Fruit fly (Drosophila melanogaster): Measurements from ENCODE around the gene Arr1.

DNA sequence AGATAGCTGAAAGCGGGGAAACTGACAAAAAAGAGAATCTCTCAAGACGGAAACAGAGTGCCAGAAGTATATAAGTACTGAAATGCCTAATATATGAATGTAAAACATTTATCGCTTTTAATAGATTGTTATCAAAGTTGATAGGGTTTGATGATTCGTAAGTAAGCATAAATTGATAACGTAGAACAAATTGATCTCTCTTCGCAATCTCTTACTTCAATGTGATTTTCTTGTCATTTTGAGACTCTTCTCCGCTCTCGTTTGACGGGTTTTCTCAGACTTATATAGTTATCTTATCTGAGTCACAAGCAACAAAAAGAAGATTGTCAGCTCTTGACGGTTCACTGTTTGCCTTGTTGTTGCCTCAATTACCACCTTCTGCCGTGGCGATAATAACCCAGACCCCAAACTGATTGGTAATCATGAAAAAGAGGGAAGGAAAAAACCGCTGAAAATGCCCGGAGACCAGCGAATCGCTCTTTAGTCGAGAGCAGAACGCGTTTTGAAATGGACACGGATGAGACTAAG lies 36.2 kb downstream of the Arr1 start, which contains the start of gene CG15152:
- TF ChIP-seq CG6808 (GFP tag; optimal IDR thresholded peaks at IDR 0.05): no peak
- no peak for TF ChIP-seq topi (GFP tag; optimal IDR thresholded peaks at IDR 0.05)
- peak; percentile 22 for TF ChIP-seq vri (GFP tag; optimal IDR thresholded peaks at IDR 0.05)
- no peak for TF ChIP-seq CG16779 (tag; optimal IDR thresholded peaks at IDR 0.05)
- no peak for TF ChIP-seq OdsH (GFP tag; optimal IDR thresholded peaks at IDR 0.05)
- no peak for TF ChIP-seq salr (GFP tag; optimal IDR thresholded peaks at IDR 0.05)
- no peak for TF ChIP-seq Sox15 (GFP tag; optimal IDR thresholded peaks at IDR 0.05)
